Worm (Caenorhabditis elegans) whole organism, early embryonic: ENCODE results near the gene fbxa-155.

ENCODE experiments used
- B0310.2 ChIP-seq: sonication (generic microtip); optimal IDR thresholded peaks from 2 replicates; lab custom pipeline; 2016; ENCODE audit warnings: mild to moderate bottlenecking, missing genetic modification characterization, missing compliant biosample characterization
- aly-1 ChIP-seq: sonication (generic microtip); optimal IDR thresholded peaks from 2 replicates; lab custom pipeline; 2016; ENCODE audit warnings: missing genetic modification characterization, missing compliant biosample characterization
- ama-1 ChIP-seq: fragments of 150-350 bp; optimal IDR thresholded peaks from 2 replicates; lab custom pipeline; 2014
- flt-1 ChIP-seq: fragments of 200-800 bp; sonication (Bioruptor generic); IDR thresholded peaks from 2 replicates; pipeline ENCODE4 v1.3.6; 2022; ENCODE audit warnings: missing genetic modification characterization, missing compliant biosample characterization
- hnd-1 ChIP-seq: sonication (generic microtip); optimal IDR thresholded peaks from 2 replicates; lab custom pipeline; 2016; ENCODE audit warnings: missing genetic modification characterization, missing compliant biosample characterization
- scrt-1 ChIP-seq: fragments of 200-800 bp; sonication (Bioruptor generic); IDR thresholded peaks from 2 replicates; pipeline ENCODE4 v1.3.6; 2022; ENCODE audit warnings: missing genetic modification characterization, missing compliant biosample characterization

DNA sequence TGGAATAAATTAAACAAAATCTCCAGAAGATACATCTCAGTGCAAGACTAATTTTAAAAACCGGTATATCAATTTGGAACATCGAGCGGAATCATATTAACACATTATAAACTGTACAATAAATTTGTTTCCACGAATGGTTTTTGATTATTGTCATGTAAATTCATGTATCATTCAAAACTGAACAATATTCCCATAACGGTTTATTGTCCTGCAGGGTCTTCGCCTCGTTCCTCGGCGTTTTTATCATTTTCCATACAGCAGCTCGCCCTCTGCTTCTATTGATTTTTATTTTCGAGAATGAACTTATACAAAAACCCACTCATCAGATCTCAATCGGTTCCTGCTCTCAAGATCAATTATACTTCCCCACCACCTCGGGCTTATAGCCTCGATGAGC lies 49.0 kb upstream of the fbxa-155 start, which contains the start of gene T16G12.8:
- TF ChIP-seq ama-1 (lab: Kevin White, UChicago) = no peak
- TF ChIP-seq flt-1 = no peak
- no peak for TF ChIP-seq hnd-1 (tag; lab: Kevin White, UChicago)
- TF ChIP-seq aly-1 = no peak
- TF ChIP-seq scrt-1 (GFP tag; lab: Robert Waterston, UW) = no peak
- TF ChIP-seq B0310.2 (tag; lab: Kevin White, UChicago) = no peak
